Fruit fly (Drosophila melanogaster) whole organism, wandering third instar larva: ENCODE data around the gene MED22.

Experiments used
- Abd-B ChIP-seq: fragments of >200 bp; optimal IDR thresholded peaks from 2 replicates; lab custom pipeline; 2017; ENCODE audit warnings: missing biosample characterization, missing genetic modification characterization
- CG9705 ChIP-seq: fragments of 200-800 bp; sonication (Bioruptor generic); optimal IDR thresholded peaks from 2 replicates; lab custom pipeline; 2018; ENCODE audit warnings: missing biosample characterization, mild to moderate bottlenecking, missing genetic modification characterization
- CrebA ChIP-seq: fragments of 200-800 bp; sonication (Bioruptor generic); optimal IDR thresholded peaks from 2 replicates; lab custom pipeline; 2016; ENCODE audit warnings: missing biosample characterization, mild to moderate bottlenecking, missing genetic modification characterization, borderline replicate concordance
- Dfd ChIP-seq: fragments of >200 bp; optimal IDR thresholded peaks from 2 replicates; lab custom pipeline; 2017; ENCODE audit warnings: missing biosample characterization, missing genetic modification characterization
- Dif ChIP-seq: fragments of 200-275, 200-300 bp; sonication (Bioruptor generic); optimal IDR thresholded peaks from 2 replicates; lab custom pipeline; 2018; ENCODE audit warnings: missing biosample characterization, missing genetic modification characterization; ENCODE audit not compliant: partially characterized antibody
- HLH106 ChIP-seq: fragments of 200-800 bp; optimal IDR thresholded peaks from 3 replicates; lab custom pipeline; 2019; ENCODE audit warnings: missing biosample characterization, mild to moderate bottlenecking, missing genetic modification characterization, moderate library complexity
- Hnf4 ChIP-seq: fragments of 200-800 bp; sonication (Bioruptor generic); optimal IDR thresholded peaks from 2 replicates; lab custom pipeline; 2016; ENCODE audit warnings: missing biosample characterization, mild to moderate bottlenecking, missing genetic modification characterization
- Hr83 ChIP-seq: fragments of 200-300 bp; sonication (Bioruptor generic); optimal IDR thresholded peaks from 2 replicates; lab custom pipeline; 2016; ENCODE audit warnings: missing biosample characterization, mild to moderate bottlenecking, missing genetic modification characterization, moderate library complexity; ENCODE audit not compliant: poor library complexity, severe bottlenecking
- Jra ChIP-seq: sonication (Bioruptor generic); optimal IDR thresholded peaks from 2 replicates; lab custom pipeline; 2016; ENCODE audit warnings: missing biosample characterization, missing genetic modification characterization
- N ChIP-seq: fragments of >200 bp; optimal IDR thresholded peaks from 2 replicates; lab custom pipeline; 2018; ENCODE audit warnings: missing biosample characterization, missing external identifiers, missing genetic modification characterization
- OdsH ChIP-seq: fragments of 200-800 bp; sonication (Bioruptor generic); optimal IDR thresholded peaks from 2 replicates; lab custom pipeline; 2016; ENCODE audit warnings: missing biosample characterization, mild to moderate bottlenecking, missing genetic modification characterization
- Rel ChIP-seq, 2 experiments: fragments of 200-800 bp; sonication (Bioruptor generic) in 1 of 2; optimal IDR thresholded peaks; 2 replicates in 1 of 2; 3 replicates in 1 of 2; lab custom pipeline; 2016 to 2019; ENCODE audit warnings: mild to moderate bottlenecking in 2 of 2, missing biosample characterization in 2 of 2, missing genetic modification characterization in 2 of 2, moderate library complexity in 1 of 2
- Vsx2 ChIP-seq: fragments of 200-300, 225-300 bp; sonication (Bioruptor generic); optimal IDR thresholded peaks from 2 replicates; lab custom pipeline; 2018; ENCODE audit warnings: missing biosample characterization, missing genetic modification characterization; ENCODE audit not compliant: partially characterized antibody
- br ChIP-seq: fragments of 200-800 bp; sonication (Bioruptor generic); optimal IDR thresholded peaks from 2 replicates; lab custom pipeline; 2016; ENCODE audit warnings: missing biosample characterization, missing genetic modification characterization
- brk ChIP-seq: fragments of 200-800 bp; sonication (Bioruptor generic); optimal IDR thresholded peaks from 2 replicates; lab custom pipeline; 2016; ENCODE audit warnings: missing biosample characterization, mild to moderate bottlenecking, missing genetic modification characterization
- ey ChIP-seq: fragments of 200-800 bp; sonication (Bioruptor generic); optimal IDR thresholded peaks from 2 replicates; lab custom pipeline; 2016; ENCODE audit warnings: missing biosample characterization, missing genetic modification characterization
- foxo ChIP-seq, 2 experiments: fragments of 200-800 bp; sonication (Bioruptor generic); optimal IDR thresholded peaks; 2 replicates in 1 of 2; 3 replicates in 1 of 2; lab custom pipeline; 2016 to 2017; ENCODE audit warnings: missing biosample characterization in 2 of 2, missing genetic modification characterization in 2 of 2
- fru ChIP-seq: fragments of 200-800 bp; sonication (Bioruptor generic); optimal IDR thresholded peaks from 3 replicates; lab custom pipeline; 2016; ENCODE audit warnings: missing biosample characterization, mild to moderate bottlenecking, missing genetic modification characterization
- h ChIP-seq: fragments of 200-800 bp; sonication (Bioruptor generic); optimal IDR thresholded peaks from 3 replicates; lab custom pipeline; 2016; ENCODE audit warnings: missing biosample characterization, mild to moderate bottlenecking, missing genetic modification characterization
- jim ChIP-seq: fragments of 175-275, 200-325 bp; sonication (Bioruptor generic); optimal IDR thresholded peaks from 2 replicates; lab custom pipeline; 2016; ENCODE audit warnings: missing biosample characterization, mild to moderate bottlenecking, missing genetic modification characterization
- psq ChIP-seq: fragments of 200-800 bp; sonication (Bioruptor generic); optimal IDR thresholded peaks from 3 replicates; lab custom pipeline; 2017; ENCODE audit warnings: missing biosample characterization, mild to moderate bottlenecking, missing genetic modification characterization, moderate library complexity
- rgr ChIP-seq: fragments of 200-800 bp; sonication (Bioruptor generic); optimal IDR thresholded peaks from 3 replicates; lab custom pipeline; 2016; ENCODE audit warnings: missing biosample characterization, mild to moderate bottlenecking, missing genetic modification characterization
- sage ChIP-seq: fragments of 200-800 bp; sonication (Bioruptor generic); optimal IDR thresholded peaks from 2 replicates; lab custom pipeline; 2016; ENCODE audit warnings: missing biosample characterization, mild to moderate bottlenecking, missing genetic modification characterization
- sv ChIP-seq: fragments of 200-800 bp; sonication (Bioruptor generic); optimal IDR thresholded peaks from 3 replicates; lab custom pipeline; 2016; ENCODE audit warnings: missing biosample characterization, missing genetic modification characterization
- tai ChIP-seq: sonication (Bioruptor generic); optimal IDR thresholded peaks from 2 replicates; lab custom pipeline; 2016; ENCODE audit warnings: missing biosample characterization, missing genetic modification characterization
- usp ChIP-seq: fragments of >200 bp; optimal IDR thresholded peaks from 2 replicates; lab custom pipeline; 2017; ENCODE audit warnings: missing biosample characterization, missing genetic modification characterization

MED22 gene

DNA sequence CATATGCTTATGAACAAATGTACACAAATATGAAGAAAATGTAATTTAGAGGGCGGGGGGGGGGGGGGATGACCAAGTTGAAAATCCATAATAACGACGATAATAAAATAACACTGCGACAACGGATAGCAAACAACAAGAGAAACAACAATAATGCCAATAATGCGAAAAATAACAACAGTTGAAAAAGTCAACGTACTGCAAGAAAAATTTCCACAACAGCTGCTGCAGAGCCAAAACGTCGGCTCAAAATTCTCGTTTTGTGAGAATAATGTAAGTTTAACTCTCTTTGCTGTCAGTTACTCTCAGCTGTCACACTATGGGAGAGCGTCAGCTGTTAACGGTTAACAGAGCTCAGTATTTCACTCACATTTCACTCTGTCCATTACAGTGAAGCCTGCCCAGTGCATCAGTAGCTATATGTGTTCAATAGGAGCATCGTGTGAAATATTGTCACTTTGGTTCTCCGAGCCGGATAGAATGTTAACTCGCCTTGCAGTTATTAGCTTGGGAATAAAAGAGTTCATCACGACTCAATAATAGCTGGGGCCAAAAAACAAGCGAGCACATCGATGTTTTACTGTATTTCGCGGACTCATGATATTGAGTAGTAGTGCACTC is 27.1 kb upstream of the MED22 start (continued):
- no peak for TF ChIP-seq usp
- TF ChIP-seq Hr83 = no peak
- peak; percentile 84 for TF ChIP-seq Hnf4 (GFP tag; lab: Kevin White, UChicago)
- peak; percentile 82 for TF ChIP-seq tai
- TF ChIP-seq Jra (GFP tag; lab: Kevin White, UChicago) = peak; percentile 11
- TF ChIP-seq brk (GFP tag; lab: Kevin White, UChicago) = peak; percentile 30
- TF ChIP-seq br (GFP tag; lab: Kevin White, UChicago) = peak; percentile 92

DNA sequence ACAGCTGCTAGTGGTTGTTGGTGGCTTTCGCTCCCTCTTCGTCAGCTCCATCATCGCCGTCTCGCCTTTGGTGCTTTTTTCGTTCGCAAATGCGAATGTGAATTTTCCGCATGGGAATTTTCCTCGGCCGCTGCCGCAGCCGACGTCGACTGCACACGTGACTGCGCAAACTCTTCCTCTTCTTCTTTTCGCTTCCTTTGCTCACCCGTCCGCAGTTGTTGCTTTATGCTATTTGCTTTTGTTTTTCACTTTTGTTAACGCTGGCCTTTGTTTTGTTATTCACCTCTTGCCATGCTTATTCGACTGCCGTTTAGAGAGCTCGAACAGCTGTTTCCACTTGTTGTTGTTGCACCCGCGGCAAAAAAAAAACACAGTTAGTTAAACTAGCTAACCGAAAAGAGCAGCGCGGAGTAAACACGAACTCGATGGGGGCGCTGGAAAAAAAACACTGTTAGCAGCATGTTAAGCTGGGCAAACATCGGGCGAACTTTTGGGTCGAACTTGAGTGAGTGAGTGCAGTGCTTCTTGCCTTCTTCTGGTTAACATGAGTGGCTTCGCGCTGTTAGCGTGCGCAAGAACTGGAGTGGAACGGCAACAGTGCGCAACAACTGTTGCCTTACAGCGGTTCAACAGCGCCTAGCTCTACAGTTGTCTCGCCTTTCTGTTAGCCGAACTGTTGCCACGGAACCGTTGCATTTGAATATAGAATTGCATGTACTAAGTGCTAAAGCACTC is 19.0 kb upstream of the MED22 start:
- TF ChIP-seq psq = peak; percentile 49
- no peak for TF ChIP-seq OdsH (GFP tag; lab: Kevin White, UChicago)

DNA sequence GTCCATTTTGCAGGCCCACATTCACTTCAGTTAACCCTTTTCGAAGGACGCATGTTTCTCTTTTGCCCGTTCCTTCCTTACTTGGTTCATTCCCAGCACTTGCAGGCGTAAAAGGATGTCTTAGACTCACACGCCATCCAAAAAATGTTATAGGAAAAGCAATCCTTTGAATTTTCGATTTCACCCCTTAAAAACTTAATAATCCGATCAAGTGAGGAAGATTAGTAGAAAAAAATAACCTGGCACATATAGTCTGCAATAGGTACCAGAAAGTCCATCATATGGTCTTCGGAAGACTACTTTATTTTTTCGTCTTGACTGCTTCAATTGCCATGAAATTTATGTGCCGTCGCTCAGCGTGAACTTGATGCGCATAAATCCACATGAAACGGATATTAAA is 6.6 kb upstream of the MED22 start:
- no peak for TF ChIP-seq br (GFP tag; lab: Kevin White, UChicago)
- TF ChIP-seq rgr (GFP tag; lab: Kevin White, UChicago) = peak; percentile 34
- TF ChIP-seq fru (GFP tag; lab: Kevin White, UChicago) = no peak
- peak; percentile 32 for TF ChIP-seq ey (GFP tag; lab: Kevin White, UChicago)
- TF ChIP-seq CrebA (GFP tag; lab: Kevin White, UChicago) = no peak
- no peak for TF ChIP-seq jim
- TF ChIP-seq sv (GFP tag; lab: Kevin White, UChicago) = no peak
- peak; percentile 17 for TF ChIP-seq HLH106 (tag; lab: Kevin White, UChicago)
- peak; percentile 8 for TF ChIP-seq psq
- no peak for TF ChIP-seq N (GFP tag; lab: Kevin White, UChicago)
- peak; percentile 49 for TF ChIP-seq h (GFP tag; lab: Kevin White, UChicago)
- TF ChIP-seq brk (GFP tag; lab: Kevin White, UChicago) = no peak
- TF ChIP-seq Abd-B (GFP tag; lab: Kevin White, UChicago) = no peak

DNA sequence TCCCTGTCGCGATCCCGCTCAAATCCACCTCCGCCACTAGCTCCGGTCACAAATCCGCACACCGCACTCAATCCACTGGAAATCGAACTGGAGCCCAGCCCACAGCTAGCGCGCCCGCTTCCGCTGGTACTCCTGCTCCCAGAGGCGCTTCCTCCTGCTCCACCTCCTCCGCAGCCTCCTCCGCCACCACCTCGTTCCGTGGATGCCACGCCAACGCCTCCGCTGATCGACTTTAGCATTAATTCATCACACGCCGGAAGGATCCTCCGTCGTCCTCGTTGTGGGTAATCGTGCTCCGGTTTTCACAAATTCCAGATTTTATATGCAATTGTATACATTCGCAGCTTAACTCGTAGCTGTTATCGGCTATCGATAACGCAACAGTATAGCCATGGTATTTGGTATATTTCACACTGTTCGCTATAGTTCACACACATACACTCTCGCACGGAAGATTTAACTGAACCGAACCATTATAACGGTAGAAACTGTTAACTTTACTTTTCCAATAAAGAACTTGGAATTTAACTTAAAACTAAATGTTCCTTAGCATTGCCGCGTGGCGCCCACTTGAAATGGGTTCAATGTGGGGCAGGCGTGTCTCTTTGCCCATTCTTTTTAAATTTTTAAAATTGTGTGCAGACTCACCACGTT is 603 bp upstream of the MED22 start, which contains the start of gene Lztr1:
Gene Lztr1 (minus strand): TSS at position 374 of the 654 bp plus-strand sequence.
- TF ChIP-seq usp (no peak), Abd-B (GFP tag; lab: Kevin White, UChicago) (no peak), brk (GFP tag; lab: Kevin White, UChicago) (no peak), CG9705 (GFP tag; lab: Kevin White, UChicago) (no peak), Dif (GFP tag; lab: Kevin White, UChicago) (no peak), rgr (GFP tag; lab: Kevin White, UChicago) (no peak), tai (no peak), OdsH (GFP tag; lab: Kevin White, UChicago) (no peak), jim (no peak), ey (GFP tag; lab: Kevin White, UChicago) (no peak), h (GFP tag; lab: Kevin White, UChicago) (no peak), sage (GFP tag; lab: Kevin White, UChicago) (no peak)

DNA sequence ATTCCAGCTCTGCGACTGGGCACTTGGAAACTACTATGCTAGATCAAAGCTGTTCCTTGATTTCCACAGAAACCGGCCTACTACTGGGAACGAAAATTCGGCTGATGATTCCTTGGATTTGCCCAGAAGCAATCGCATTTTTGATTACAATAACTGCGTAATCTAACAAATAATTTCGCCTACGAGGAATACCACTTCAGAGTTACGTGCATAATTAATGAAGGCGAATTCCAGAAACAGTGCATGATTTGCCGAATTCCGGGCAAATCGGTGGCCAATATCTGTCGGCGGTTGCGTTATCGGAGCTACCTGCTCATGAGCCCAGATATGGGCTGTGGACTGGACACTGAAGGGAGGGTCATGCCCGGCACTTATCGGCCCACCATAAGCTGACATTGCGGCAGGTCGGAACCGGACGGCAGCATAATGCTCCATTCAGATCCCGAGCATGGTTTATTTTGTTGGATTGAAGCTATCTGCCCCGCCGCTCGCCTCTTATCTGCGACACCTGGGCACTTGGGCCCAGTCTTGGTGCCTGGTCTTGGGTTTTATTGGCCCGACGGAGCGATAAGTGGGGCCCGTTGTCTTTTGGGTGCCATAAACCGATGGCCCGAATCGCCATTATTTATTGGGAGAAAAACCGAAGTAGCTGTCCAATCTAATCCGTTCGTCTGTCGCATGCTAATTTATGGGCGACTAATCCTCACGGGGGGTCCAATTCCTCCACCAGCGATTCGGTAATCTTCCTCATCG is 2.3 kb downstream of the MED22 start, which contains the start of gene CG3708:
Gene CG3708 (minus strand): TSS at position 51 of the 753 bp plus-strand sequence.
- no peak for TF ChIP-seq ey (GFP tag; lab: Kevin White, UChicago)
- no peak for TF ChIP-seq rgr (GFP tag; lab: Kevin White, UChicago)
- TF ChIP-seq Vsx2 (GFP tag; lab: Kevin White, UChicago) = no peak
- no peak for TF ChIP-seq CrebA (GFP tag; lab: Kevin White, UChicago)
- no peak for TF ChIP-seq HLH106 (tag; lab: Kevin White, UChicago)
- no peak for TF ChIP-seq sage (GFP tag; lab: Kevin White, UChicago)
- no peak for TF ChIP-seq foxo (GFP tag; optimal IDR thresholded peaks at IDR 0.05; lab: Kevin White, UChicago)
- no peak for TF ChIP-seq Dfd (GFP tag; lab: Kevin White, UChicago)
- TF ChIP-seq Rel (GFP tag; optimal IDR thresholded peaks at IDR 0.05; lab: Kevin White, UChicago) = no peak
- TF ChIP-seq Rel (tag; optimal IDR thresholded peaks at IDR 0.05; lab: Kevin White, UChicago) = no peak
- no peak for TF ChIP-seq brk (GFP tag; lab: Kevin White, UChicago)
- no peak for TF ChIP-seq Abd-B (GFP tag; lab: Kevin White, UChicago)
